Fruit fly (Drosophila melanogaster): ENCODE measurements around the gene Arp6.

The Arp6 gene

DNA sequence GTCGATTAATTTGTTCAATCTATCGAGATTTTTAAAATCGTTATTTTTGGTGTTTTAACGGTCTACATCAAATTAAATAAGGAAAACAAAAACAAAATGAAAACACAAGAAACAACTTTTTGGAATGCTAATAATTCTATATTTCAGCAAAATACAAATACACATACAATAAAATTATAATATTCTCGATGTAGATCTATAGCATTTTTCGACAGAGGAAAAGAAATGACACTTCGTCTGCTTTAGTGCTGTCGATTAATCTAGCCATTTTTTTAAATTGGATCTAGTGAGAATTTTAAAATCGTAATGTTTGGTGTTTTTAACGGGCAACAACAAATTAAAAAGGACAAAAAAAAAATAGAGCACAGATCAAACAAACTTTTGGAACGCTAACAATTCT lies at the start of gene Arp6:
TSS of gene Arp6 (minus strand) at position 11 of the 400 bp plus-strand sequence.
- TF ChIP-seq CG17806 (tag; optimal IDR thresholded peaks at IDR 0.05): no peak
- TF ChIP-seq CG15710 (tag; optimal IDR thresholded peaks at IDR 0.05): no peak
- no peak for TF ChIP-seq CG13204 (GFP tag; optimal IDR thresholded peaks at IDR 0.05)

DNA sequence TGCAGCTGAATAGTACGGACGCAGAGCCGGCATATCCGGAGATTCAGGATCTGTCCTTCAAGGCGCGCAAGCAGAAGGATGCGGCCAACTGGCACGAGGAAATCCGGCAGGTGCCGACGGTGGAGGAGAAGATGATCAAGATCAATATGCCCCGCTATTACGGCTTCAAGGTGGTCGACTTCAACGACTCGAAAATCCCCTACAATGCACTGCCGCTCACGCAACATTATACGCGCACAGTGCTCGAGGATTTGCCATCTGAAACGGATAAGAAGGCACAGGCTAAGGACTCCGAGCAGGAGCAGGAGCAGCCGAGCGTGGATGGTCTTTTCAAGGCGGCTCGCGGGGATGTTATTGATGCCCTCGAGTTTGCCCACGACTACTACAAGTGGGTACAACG lies 49.3 kb upstream of the Arp6 start:
- TF ChIP-seq CG10348 (GFP tag; IDR thresholded peaks at IDR 0.05) (no peak), fd96Ca (GFP tag; IDR thresholded peaks at IDR 0.05) (no peak), CG8301 (tag; optimal IDR thresholded peaks at IDR 0.05) (no peak), CG12605 (GFP tag; IDR thresholded peaks at IDR 0.05) (no peak), CG13204 (GFP tag; optimal IDR thresholded peaks at IDR 0.05) (no peak), CG14655 (GFP tag; optimal IDR thresholded peaks at IDR 0.05) (no peak), gl (tag; optimal IDR thresholded peaks at IDR 0.05) (no peak), CG17806 (tag; optimal IDR thresholded peaks at IDR 0.05) (no peak), CG34367 (tag; optimal IDR thresholded peaks at IDR 0.05) (no peak), CG32121 (GFP tag; IDR thresholded peaks at IDR 0.05) (no peak), CG9948 (tag; optimal IDR thresholded peaks at IDR 0.05) (no peak), CG8159 (tag; optimal IDR thresholded peaks at IDR 0.05) (no peak), Snoo (tag; optimal IDR thresholded peaks at IDR 0.05) (no peak), Pif1A (GFP tag; optimal IDR thresholded peaks at IDR 0.05) (no peak), CG15710 (tag; optimal IDR thresholded peaks at IDR 0.05) (no peak), Ets98B (GFP tag; IDR thresholded peaks at IDR 0.05) (no peak)

- TF ChIP-seq CG10348 (GFP tag; IDR thresholded peaks at IDR 0.05): no peak
- no peak for TF ChIP-seq CG15710 (tag; optimal IDR thresholded peaks at IDR 0.05)
- no peak for TF ChIP-seq Snoo (tag; optimal IDR thresholded peaks at IDR 0.05)
- no peak for TF ChIP-seq CG14655 (GFP tag; optimal IDR thresholded peaks at IDR 0.05)
- no peak for TF ChIP-seq gl (tag; optimal IDR thresholded peaks at IDR 0.05)
- TF ChIP-seq CG8159 (tag; optimal IDR thresholded peaks at IDR 0.05): no peak
- no peak for TF ChIP-seq CG8301 (tag; optimal IDR thresholded peaks at IDR 0.05)
- no peak for TF ChIP-seq Ets98B (GFP tag; IDR thresholded peaks at IDR 0.05)
- no peak for TF ChIP-seq CG32121 (GFP tag; IDR thresholded peaks at IDR 0.05)
- no peak for TF ChIP-seq CG34367 (tag; optimal IDR thresholded peaks at IDR 0.05)
- no peak for TF ChIP-seq Pif1A (GFP tag; optimal IDR thresholded peaks at IDR 0.05)
- TF ChIP-seq EcR (GFP tag; optimal IDR thresholded peaks at IDR 0.05): no peak
- no peak for TF ChIP-seq CG9948 (tag; optimal IDR thresholded peaks at IDR 0.05)
- TF ChIP-seq CG12605 (GFP tag; IDR thresholded peaks at IDR 0.05): no peak
- TF ChIP-seq Pif1B (GFP tag; optimal IDR thresholded peaks at IDR 0.05): no peak
- no peak for TF ChIP-seq rn (GFP tag; IDR thresholded peaks at IDR 0.05)
- no peak for TF ChIP-seq CG4496 (GFP tag; IDR thresholded peaks at IDR 0.05)
- TF ChIP-seq D1 (tag; optimal IDR thresholded peaks at IDR 0.05): no peak
- no peak for TF ChIP-seq CG17806 (tag; optimal IDR thresholded peaks at IDR 0.05)
- no peak for TF ChIP-seq CG13204 (GFP tag; optimal IDR thresholded peaks at IDR 0.05)
These were observed 48.7 kb upstream of the Arp6 start, which contains the start of the genes Paf-AHalpha and mRpS30 for dm6 chrX:15785429-15786239. Gene Paf-AHalpha, minus strand, starts transcription at chrX:15785583. Gene mRpS30, plus strand, starts transcription at chrX:15786047.

dm6 chrX:15783610-15784009 lies 46.7 kb upstream of the Arp6 start, which contains the start of gene Efhc1.1:
Gene Efhc1.1, minus strand, starts transcription at chrX:15783710.
- no peak for TF ChIP-seq CG15710 (tag; optimal IDR thresholded peaks at IDR 0.05)
- TF ChIP-seq gl (tag; optimal IDR thresholded peaks at IDR 0.05): no peak
- no peak for TF ChIP-seq CG4496 (GFP tag; IDR thresholded peaks at IDR 0.05)
- no peak for TF ChIP-seq CG8301 (tag; optimal IDR thresholded peaks at IDR 0.05)
- no peak for TF ChIP-seq CG8159 (tag; optimal IDR thresholded peaks at IDR 0.05)
- TF ChIP-seq Pif1A (GFP tag; optimal IDR thresholded peaks at IDR 0.05): no peak
- no peak for TF ChIP-seq CG34367 (tag; optimal IDR thresholded peaks at IDR 0.05)
- no peak for TF ChIP-seq CG32121 (GFP tag; IDR thresholded peaks at IDR 0.05)
- no peak for TF ChIP-seq fd96Ca (GFP tag; IDR thresholded peaks at IDR 0.05)

DNA sequence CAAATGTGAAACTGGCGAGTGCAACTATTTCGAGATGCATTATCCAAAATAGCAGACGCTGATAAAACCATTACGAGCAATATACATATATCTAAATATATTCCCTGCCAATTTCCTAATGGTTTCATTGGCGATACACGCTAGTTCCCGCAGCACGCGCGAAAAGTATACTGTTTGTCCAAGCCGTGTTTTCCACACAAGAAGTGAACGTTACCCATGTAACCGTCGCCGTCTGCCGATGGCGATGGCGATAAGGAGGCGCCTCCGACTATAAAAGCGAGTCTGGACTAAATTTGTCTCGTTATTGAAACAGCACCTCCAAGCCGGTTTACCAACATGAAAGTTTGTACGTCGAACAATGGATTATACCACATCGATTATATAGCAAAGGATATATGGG lies 41.9 kb upstream of the Arp6 start, which contains the start of gene CG43673:
TSS of gene CG43673 (plus strand) at position 301 of the 400 bp plus-strand sequence.
- no peak for TF ChIP-seq CG12605 (GFP tag; IDR thresholded peaks at IDR 0.05)

DNA sequence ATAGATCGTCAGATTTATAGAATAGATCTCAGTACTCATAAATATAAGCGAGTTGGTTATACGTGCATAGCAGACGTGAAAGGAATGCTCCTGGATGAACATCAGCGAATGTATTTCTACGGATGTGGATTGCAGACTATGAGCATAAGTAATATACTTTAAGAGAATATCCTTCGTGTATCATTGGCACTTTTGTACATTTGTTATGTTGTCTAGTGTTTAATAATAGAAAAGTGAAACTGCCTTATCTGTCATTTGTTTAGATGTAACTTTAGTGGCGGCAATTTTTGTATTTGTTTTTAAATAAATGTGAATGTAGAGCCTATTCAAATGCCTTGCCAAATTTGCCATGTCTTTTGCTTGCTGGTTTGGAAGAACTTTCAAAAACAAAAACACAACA lies 35.7 kb upstream of the Arp6 start, which contains the start of gene CG43672:
TSS of gene CG43672 (plus strand) at position 301 of the 400 bp plus-strand sequence.
- no peak for TF ChIP-seq CG34367 (tag; optimal IDR thresholded peaks at IDR 0.05)
- no peak for TF ChIP-seq CG13204 (GFP tag; optimal IDR thresholded peaks at IDR 0.05)
- no peak for TF ChIP-seq CG14655 (GFP tag; optimal IDR thresholded peaks at IDR 0.05)
- no peak for TF ChIP-seq fd96Ca (GFP tag; IDR thresholded peaks at IDR 0.05)
- TF ChIP-seq CG32121 (GFP tag; IDR thresholded peaks at IDR 0.05): no peak
- no peak for TF ChIP-seq CG8159 (tag; optimal IDR thresholded peaks at IDR 0.05)
- TF ChIP-seq D1 (tag; optimal IDR thresholded peaks at IDR 0.05): no peak

DNA sequence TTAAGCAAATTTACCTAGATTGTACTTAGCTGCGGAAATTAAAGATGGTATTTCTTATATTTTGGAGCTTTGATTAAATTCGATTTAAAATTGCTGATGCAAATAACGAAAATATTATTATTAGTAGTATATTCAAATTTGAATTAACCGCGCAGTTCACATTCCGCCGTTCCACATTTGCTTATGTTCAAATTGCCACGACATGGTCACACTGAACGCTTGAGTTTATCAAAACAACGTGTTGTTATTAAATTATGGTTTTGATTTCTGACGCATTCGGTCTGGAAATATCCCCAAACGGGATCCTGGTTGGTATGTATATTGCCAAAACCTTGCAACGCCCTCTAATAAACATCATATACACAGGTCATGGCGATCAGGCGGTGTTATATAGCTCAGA lies 32.5 kb upstream of the Arp6 start, which contains the start of gene CG33172:
TSS of gene CG33172 (plus strand) at position 208 of the 400 bp plus-strand sequence.
- TF ChIP-seq Pif1A (GFP tag; optimal IDR thresholded peaks at IDR 0.05) (no peak), CG9948 (tag; optimal IDR thresholded peaks at IDR 0.05) (no peak)

All from whole organism, pupa.